Worm (Caenorhabditis elegans): Measurements from ENCODE around the gene C01G10.15.

ce11 chrV:15056346-15056839 is 30.7 kb downstream of the C01G10.15 start:
- no peak for TF ChIP-seq ztf-23 (GFP tag; IDR thresholded peaks at IDR 0.05)
- TF ChIP-seq ref-1 (GFP tag; conservative IDR thresholded peaks at IDR 0.05) = no peak
